Worm (Caenorhabditis elegans): ENCODE data around the gene erd-2.1.

erd-2.1 gene

DNA sequence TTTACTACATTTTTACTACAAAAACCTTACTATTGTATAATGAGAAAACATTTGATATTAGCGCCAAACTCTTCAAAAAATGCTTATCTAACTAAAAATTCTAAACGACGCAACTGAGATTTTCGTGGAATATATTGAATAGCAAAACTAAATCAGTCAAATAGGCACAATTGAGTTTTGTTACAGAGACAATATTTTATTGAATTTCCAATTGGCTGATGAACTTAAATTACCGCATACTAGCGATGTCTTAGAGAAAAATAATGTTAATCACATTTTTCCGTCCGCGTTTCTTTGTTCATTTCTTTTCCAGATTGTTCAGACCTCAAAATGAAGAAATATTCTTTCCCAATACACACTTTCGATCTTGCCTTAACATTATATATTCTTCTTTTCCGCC is 3.8 kb upstream of the erd-2.1 start (continued):
- no peak for TF ChIP-seq efl-1 (GFP tag; optimal IDR thresholded peaks at IDR 0.05)
- TF ChIP-seq cebp-2 (GFP tag; IDR thresholded peaks at IDR 0.05), result no peak

DNA sequence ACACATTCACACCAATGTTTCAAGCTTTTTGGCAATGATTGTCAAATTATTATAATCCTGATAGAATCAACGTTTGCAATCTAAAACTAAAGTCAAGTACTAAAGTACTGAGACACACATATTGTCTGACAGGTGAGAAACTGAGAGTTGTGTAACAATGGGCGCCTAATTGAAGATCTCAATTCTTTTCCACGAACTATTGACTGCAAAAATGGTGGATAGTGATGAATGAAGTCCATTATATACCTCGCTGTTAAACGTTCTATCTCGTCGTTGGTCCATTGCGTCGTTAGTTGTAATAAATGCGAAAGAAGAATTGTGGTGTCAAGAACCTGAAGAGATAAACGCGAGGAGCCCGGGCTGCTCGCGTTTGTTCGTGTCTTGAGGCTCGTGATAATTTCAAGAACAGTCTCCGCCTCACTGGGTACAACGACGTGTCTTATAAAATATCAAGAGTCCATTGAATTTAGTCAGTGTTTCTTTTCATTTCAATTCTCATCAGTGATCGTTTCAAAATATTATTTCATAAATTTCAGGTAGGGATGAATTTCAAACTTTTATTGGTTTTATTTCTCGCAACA is 1.6 kb upstream of the erd-2.1 start, which contains the start of gene F09B9.4:
Gene F09B9.4, plus strand, starts transcription at position 531 of the 581 bp plus-strand sequence.
- TF ChIP-seq ceh-27 (GFP tag; optimal IDR thresholded peaks at IDR 0.05), result no peak
- TF ChIP-seq hmg-20 (GFP tag; IDR thresholded peaks at IDR 0.05), result no peak
- no peak for TF ChIP-seq mxl-1 (tag; optimal IDR thresholded peaks at IDR 0.05)
- TF ChIP-seq atf-7 (tag; optimal IDR thresholded peaks at IDR 0.05), result no peak
- no peak for TF ChIP-seq F39B2.1 (GFP tag; IDR thresholded peaks at IDR 0.05)
- TF ChIP-seq akir-1 (GFP tag; optimal IDR thresholded peaks at IDR 0.05), result no peak
- no peak for TF ChIP-seq K12H6.12 (tag; optimal IDR thresholded peaks at IDR 0.05)

DNA sequence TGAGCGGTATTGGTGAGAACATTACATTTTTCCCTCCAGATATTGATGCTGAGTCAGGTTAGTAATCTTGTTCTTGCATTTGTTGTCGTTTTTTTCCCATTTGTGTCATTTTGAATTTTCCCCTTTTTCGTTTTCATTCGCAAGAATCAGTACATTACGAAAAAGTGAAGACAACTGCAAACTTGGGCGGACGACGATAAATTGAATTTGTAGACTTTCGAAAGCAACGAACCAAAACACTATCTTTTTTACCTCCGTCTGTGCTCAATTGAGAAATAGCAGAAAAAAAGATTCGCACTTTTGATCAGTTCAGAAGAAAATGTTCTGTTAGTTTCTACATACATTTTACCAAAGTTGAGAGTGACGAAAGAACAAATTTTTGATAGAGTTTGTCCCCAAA is 3.5 kb downstream of the erd-2.1 start:
- TF ChIP-seq nhr-27 (tag; optimal IDR thresholded peaks at IDR 0.05), result no peak
- no peak for TF ChIP-seq atf-7 (tag; optimal IDR thresholded peaks at IDR 0.05)
- TF ChIP-seq dpl-1 (GFP tag; optimal IDR thresholded peaks at IDR 0.05), result no peak
- no peak for TF ChIP-seq cebp-1 (GFP tag; IDR thresholded peaks at IDR 0.05)
- no peak for TF ChIP-seq cebp-1 (tag; optimal IDR thresholded peaks at IDR 0.05)
- no peak for TF ChIP-seq rcor-1 (GFP tag; IDR thresholded peaks at IDR 0.05)
- no peak for TF ChIP-seq repo-1 (tag; optimal IDR thresholded peaks at IDR 0.05)
- no peak for TF ChIP-seq nfya-1 (tag; optimal IDR thresholded peaks at IDR 0.05; ENCODE audit: borderline replicate concordance, insufficient read depth)
- TF ChIP-seq ceh-79 (tag; optimal IDR thresholded peaks at IDR 0.05), result no peak
- TF ChIP-seq ZK185.1 (tag; optimal IDR thresholded peaks at IDR 0.05; ENCODE audit: poor library complexity, severe bottlenecking), result no peak
- no peak for TF ChIP-seq nhr-80 (tag; optimal IDR thresholded peaks at IDR 0.05)

ce11 chrX:10154317-10154942 is 4.2 kb downstream of the erd-2.1 start, which contains the start of gene F09B9.5:
TSS of gene F09B9.5 (plus strand) at chrX:10154817.
- TF ChIP-seq F23B12.7 (tag; optimal IDR thresholded peaks at IDR 0.05; ENCODE audit: insufficient read depth) (no peak), hlh-26 (GFP tag; conservative IDR thresholded peaks at IDR 0.05) (no peak)

DNA sequence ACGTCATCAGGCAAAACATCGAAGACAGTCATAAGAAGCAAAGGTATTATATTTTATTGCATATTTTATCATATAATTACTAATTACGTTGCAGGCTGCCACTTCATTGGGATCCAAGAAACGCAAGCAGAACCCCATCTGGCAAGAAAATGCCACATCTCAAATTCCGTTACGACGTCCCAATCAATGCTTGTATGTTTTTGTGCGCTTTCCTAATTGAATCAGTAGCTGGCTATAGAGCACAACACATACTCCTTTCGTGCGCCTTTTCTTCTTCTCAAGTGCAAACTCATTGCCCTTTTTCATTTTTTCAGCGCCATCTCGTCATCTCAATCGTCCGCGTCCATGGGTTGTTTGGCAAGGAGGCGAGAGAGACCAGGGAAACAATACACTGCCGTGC is 7.7 kb downstream of the erd-2.1 start:
- no peak for TF ChIP-seq gei-17 (GFP tag; optimal IDR thresholded peaks at IDR 0.05)
- TF ChIP-seq lin-35 (GFP tag; optimal IDR thresholded peaks at IDR 0.05), result no peak
- no peak for TF ChIP-seq efl-1 (GFP tag; optimal IDR thresholded peaks at IDR 0.05)
- TF ChIP-seq die-1 (tag; optimal IDR thresholded peaks at IDR 0.05), result no peak
- 0 out of 2 replicates have a peak, but pooled peaks have one; percentile 11 for TF ChIP-seq zfh-2 (GFP tag; conservative IDR thresholded peaks at IDR 0.05)
- TF ChIP-seq sptf-2 (GFP tag; optimal IDR thresholded peaks at IDR 0.05), result no peak
- TF ChIP-seq tbp1 (GFP tag; optimal IDR thresholded peaks at IDR 0.05), result no peak

ce11 chrX:10148235-10148872 is 10.3 kb downstream of the erd-2.1 start:
- TF ChIP-seq F33H1.4 (GFP tag; IDR thresholded peaks at IDR 0.05), result no peak
- TF ChIP-seq pbrm-1 (GFP tag; IDR thresholded peaks at IDR 0.05), result peak; percentile 85
- peak; percentile 55; the same call in 1 of the 2 replicates for TF ChIP-seq ekl-4 (GFP tag; IDR thresholded peaks at IDR 0.05)
- peak; percentile 63; the same call in 1 of the 2 replicates for TF ChIP-seq madf-6 (GFP tag; IDR thresholded peaks at IDR 0.05)
- peak; percentile 91 for TF ChIP-seq D2030.7 (GFP tag; IDR thresholded peaks at IDR 0.05)
- no peak for TF ChIP-seq F22D6.2 (tag; optimal IDR thresholded peaks at IDR 0.05)
- peak; percentile 63 for TF ChIP-seq repo-1 (tag; optimal IDR thresholded peaks at IDR 0.05)
- TF ChIP-seq F52B5.7 (tag; optimal IDR thresholded peaks at IDR 0.05), result no peak
- TF ChIP-seq attf-6 (GFP tag; IDR thresholded peaks at IDR 0.05), result 0 out of 2 replicates have a peak, but pooled peaks have one; percentile 36
- TF ChIP-seq snpc-1.1 (tag; optimal IDR thresholded peaks at IDR 0.05; ENCODE audit: insufficient read depth), result no peak
- TF ChIP-seq zfh-2 (GFP tag; conservative IDR thresholded peaks at IDR 0.05), result no peak
- no peak for TF ChIP-seq akir-1 (GFP tag; optimal IDR thresholded peaks at IDR 0.05)
- TF ChIP-seq ceh-91 (GFP tag; IDR thresholded peaks at IDR 0.05), result 0 out of 2 replicates have a peak, but pooled peaks have one; percentile 23
- TF ChIP-seq C17E4.6 (GFP tag; IDR thresholded peaks at IDR 0.05), result no peak
